Worm (Caenorhabditis elegans): ENCODE data around the gene cest-1.1.
A peak's percentile ranks its signal among the peaks of the same experiment; 100 is the strongest.

cest-1.1 gene

DNA sequence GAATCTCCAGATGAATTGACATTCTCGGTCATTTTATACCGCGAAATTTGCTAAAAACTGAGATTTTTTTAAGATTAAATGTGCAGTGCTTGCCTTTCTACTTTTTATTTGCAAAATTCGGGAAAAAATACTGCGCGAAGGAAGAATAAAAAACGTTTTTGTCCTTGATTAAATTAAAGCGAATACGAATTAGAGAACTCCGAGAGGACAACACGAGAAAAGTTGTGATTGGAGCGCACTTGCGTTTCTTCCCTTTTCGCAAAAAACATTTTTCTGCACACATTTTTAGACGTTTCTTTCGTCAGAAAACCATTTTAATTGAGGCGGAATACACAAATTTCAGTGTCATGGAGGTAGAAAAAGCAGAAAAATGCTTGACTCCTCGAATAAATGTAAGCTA, 18.9 kb upstream of the cest-1.1 start, which contains the start of the genes trm-1 and ints-2 (continued):
- no peak for TF ChIP-seq mxl-2 (GFP tag; conservative IDR thresholded peaks at IDR 0.05)
- TF ChIP-seq gei-8 (GFP tag; optimal IDR thresholded peaks at IDR 0.05): no peak
- no peak for TF ChIP-seq cey-2 (tag; optimal IDR thresholded peaks at IDR 0.05; ENCODE audit: borderline replicate concordance, insufficient read depth)
- TF ChIP-seq snpc-4 (tag; optimal IDR thresholded peaks at IDR 0.05): no peak
- TF ChIP-seq F44E2.7 (GFP tag; IDR thresholded peaks at IDR 0.05): no peak
- no peak for TF ChIP-seq F10B5.3 (tag; optimal IDR thresholded peaks at IDR 0.05)
- TF ChIP-seq jun-1 (tag; optimal IDR thresholded peaks at IDR 0.05): no peak
- TF ChIP-seq ama-1 (optimal IDR thresholded peaks at IDR 0.05): no peak
- no peak for TF ChIP-seq lim-7 (GFP tag; IDR thresholded peaks at IDR 0.05)
- TF ChIP-seq ceh-32 (tag; optimal IDR thresholded peaks at IDR 0.05; ENCODE audit: poor library complexity): no peak
- TF ChIP-seq mxl-3 (GFP tag; optimal IDR thresholded peaks at IDR 0.05): no peak
- no peak for TF ChIP-seq hif-1 (tag; optimal IDR thresholded peaks at IDR 0.05)
- TF ChIP-seq skn-1 (tag; optimal IDR thresholded peaks at IDR 0.05): no peak
- no peak for TF ChIP-seq lin-39 (tag; optimal IDR thresholded peaks at IDR 0.05)
- TF ChIP-seq lir-3 (tag; optimal IDR thresholded peaks at IDR 0.05): no peak
- no peak for TF ChIP-seq zip-2 (tag; optimal IDR thresholded peaks at IDR 0.05)
- no peak for TF ChIP-seq daf-8 (GFP tag; IDR thresholded peaks at IDR 0.05)
- no peak for TF ChIP-seq Y5F2A.4 (GFP tag; optimal IDR thresholded peaks at IDR 0.05)
- TF ChIP-seq ctbp-1 (GFP tag; IDR thresholded peaks at IDR 0.05): no peak
- TF ChIP-seq zfp-2 (tag; optimal IDR thresholded peaks at IDR 0.05): no peak
- no peak for TF ChIP-seq set-16 (GFP tag; IDR thresholded peaks at IDR 0.05)
- TF ChIP-seq tra-1 (GFP tag; IDR thresholded peaks at IDR 0.05): no peak
- TF ChIP-seq nhr-28 (tag; optimal IDR thresholded peaks at IDR 0.05): peak; percentile 28
- no peak for TF ChIP-seq pqm-1 (tag; optimal IDR thresholded peaks at IDR 0.05)
- no peak for TF ChIP-seq nhr-102 (tag; optimal IDR thresholded peaks at IDR 0.05)
- peak; percentile 28 for TF ChIP-seq fkh-10 (GFP tag; optimal IDR thresholded peaks at IDR 0.05)
- TF ChIP-seq T26A8.4 (GFP tag; IDR thresholded peaks at IDR 0.05): no peak
- TF ChIP-seq F26F4.8 (GFP tag; conservative IDR thresholded peaks at IDR 0.05): no peak
- no peak for TF ChIP-seq nhr-6 (tag; optimal IDR thresholded peaks at IDR 0.05)
- peak; percentile 24; the same call in 1 of the 2 replicates for TF ChIP-seq dmd-6 (GFP tag; IDR thresholded peaks at IDR 0.05)

ce11 chrV:14182860-14183259, 16.3 kb upstream of the cest-1.1 start, which contains the start of gene cest-2.3:
cest-2.3 (minus strand) TSS chrV:14182960.
- no peak for TF ChIP-seq nhr-25 (tag; optimal IDR thresholded peaks at IDR 0.05; ENCODE audit: borderline replicate concordance, insufficient read depth)
- no peak for TF ChIP-seq ama-1 (optimal IDR thresholded peaks at IDR 0.05)
- peak; percentile 3 for TF ChIP-seq aha-1 (tag)
- no peak for TF ChIP-seq saeg-2 (GFP tag; IDR thresholded peaks at IDR 0.05)

- TF ChIP-seq aha-1 (tag) (peak; percentile 24), ceh-20 (GFP tag; IDR thresholded peaks at IDR 0.05) (no peak)
These were observed 13.4 kb upstream of the cest-1.1 start, which contains the start of gene ZC376.8 for ce11 chrV:14179947-14180346. ZC376.8 (plus strand) TSS chrV:14180247.

- TF ChIP-seq F26F4.8 (GFP tag; conservative IDR thresholded peaks at IDR 0.05) (no peak), aha-1 (tag) (peak; percentile 93), dmd-9 (GFP tag; IDR thresholded peaks at IDR 0.05) (no peak), hlh-11 (tag; optimal IDR thresholded peaks at IDR 0.05) (peak; percentile 9), nhr-76 (tag; optimal IDR thresholded peaks at IDR 0.05) (no peak), dpl-1 (GFP tag; optimal IDR thresholded peaks at IDR 0.05) (peak; percentile 10), hmg-1.1 (GFP tag; IDR thresholded peaks at IDR 0.05) (peak; percentile 57)
These were observed 11.2 kb upstream of the cest-1.1 start, which contains the start of gene ceh-74 for ce11 chrV:14177657-14178129. ceh-74 (plus strand) TSS chrV:14178079.
